Fruit fly (Drosophila melanogaster): ENCODE measurements around the gene Grx3.

The Grx3 gene

dm6 chr2L:13370762-13371161 lies 4.5 kb downstream of the Grx3 start, which contains the start of gene ND-B22 (continued):
- no peak for TF ChIP-seq CG6683 (GFP tag; optimal IDR thresholded peaks at IDR 0.05)
- TF ChIP-seq CG15514 (GFP tag; optimal IDR thresholded peaks at IDR 0.05): peak; percentile 57
- peak; percentile 30 for TF ChIP-seq Max (GFP tag; optimal IDR thresholded peaks at IDR 0.05)
- no peak for TF ChIP-seq fd102C (GFP tag; optimal IDR thresholded peaks at IDR 0.05)
- TF ChIP-seq grau (tag; optimal IDR thresholded peaks at IDR 0.05): peak; percentile 43
- peak; percentile 17 for TF ChIP-seq CG13624 (GFP tag; optimal IDR thresholded peaks at IDR 0.05)
- TF ChIP-seq br (optimal IDR thresholded peaks at IDR 0.05): no peak
- TF ChIP-seq D (optimal IDR thresholded peaks at IDR 0.05): no peak
- no peak for TF ChIP-seq D (GFP tag; optimal IDR thresholded peaks at IDR 0.05)
- peak; percentile 58 for TF ChIP-seq mam (GFP tag; optimal IDR thresholded peaks at IDR 0.05)
- peak; percentile 6 for TF ChIP-seq Ssrp (tag; optimal IDR thresholded peaks at IDR 0.05)
- TF ChIP-seq ci (GFP tag; IDR thresholded peaks at IDR 0.05): peak; percentile 66
- TF ChIP-seq CG9437 (GFP tag; optimal IDR thresholded peaks at IDR 0.05): no peak
- peak in 1 of 2 experiments; percentile 74 for TF ChIP-seq crp (GFP tag; optimal IDR thresholded peaks at IDR 0.05)
- no peak for TF ChIP-seq kni (GFP tag; optimal IDR thresholded peaks at IDR 0.05)
- TF ChIP-seq wdn (GFP tag; IDR thresholded peaks at IDR 0.05): peak; percentile 22; the same call in 1 of the 2 replicates
- TF ChIP-seq CG9727 (GFP tag; optimal IDR thresholded peaks at IDR 0.05): no peak
- no peak for TF ChIP-seq CG7357 (GFP tag; IDR thresholded peaks at IDR 0.05)
- TF ChIP-seq CG30020 (tag; optimal IDR thresholded peaks at IDR 0.05): peak; percentile 43
- no peak for TF ChIP-seq jumu (GFP tag; optimal IDR thresholded peaks at IDR 0.05)
- peak; percentile 15 for TF ChIP-seq Chrac-16 (GFP tag; optimal IDR thresholded peaks at IDR 0.05)
- peak; percentile 43 for TF ChIP-seq gem (tag; optimal IDR thresholded peaks at IDR 0.05)
- no peak for TF ChIP-seq cas (GFP tag; IDR thresholded peaks at IDR 0.05)
- peak; percentile 8 for TF ChIP-seq CTCF (GFP tag; optimal IDR thresholded peaks at IDR 0.05)
- 0 out of 2 replicates have a peak, but pooled peaks have one; percentile 22 for TF ChIP-seq ranshi (GFP tag; IDR thresholded peaks at IDR 0.05)
- no peak for TF ChIP-seq disco-r (GFP tag; optimal IDR thresholded peaks at IDR 0.05)
- TF ChIP-seq MTF-1 (GFP tag; optimal IDR thresholded peaks at IDR 0.05; ENCODE audit: borderline replicate concordance): no peak
- peak; percentile 24 for TF ChIP-seq CG1602 (GFP tag; optimal IDR thresholded peaks at IDR 0.05)
- TF ChIP-seq Ets65A (GFP tag): no peak
- peak; percentile 32 for TF ChIP-seq odd (GFP tag; optimal IDR thresholded peaks at IDR 0.05)
- no peak for TF ChIP-seq HLHmδ (GFP tag; optimal IDR thresholded peaks at IDR 0.05)
- TF ChIP-seq CG10462 (GFP tag; optimal IDR thresholded peaks at IDR 0.05): no peak
- TF ChIP-seq CG8478 (optimal IDR thresholded peaks at IDR 0.05): no peak
- TF ChIP-seq Hmr (GFP tag; optimal IDR thresholded peaks at IDR 0.05): peak; percentile 38
- peak; percentile 65 for TF ChIP-seq HmgZ (tag; optimal IDR thresholded peaks at IDR 0.05)
- TF ChIP-seq vnd (GFP tag; IDR thresholded peaks at IDR 0.05; ENCODE audit: partially characterized antibody): no peak
- TF ChIP-seq C15 (GFP tag; IDR thresholded peaks at IDR 0.05): no peak
- TF ChIP-seq croc (GFP tag; conservative IDR thresholded peaks at IDR 0.05): no peak
- TF ChIP-seq klu (GFP tag; IDR thresholded peaks at IDR 0.05): no peak
- TF ChIP-seq Asciz (GFP tag; optimal IDR thresholded peaks at IDR 0.05): no peak
- TF ChIP-seq CG4730 (GFP tag; IDR thresholded peaks at IDR 0.05): no peak
- peak; percentile 52 for TF ChIP-seq CG15601 (tag; optimal IDR thresholded peaks at IDR 0.05)
- no peak for TF ChIP-seq Doc3 (GFP tag; IDR thresholded peaks at IDR 0.05; ENCODE audit: partially characterized antibody)
- TF ChIP-seq Ravus (GFP tag; IDR thresholded peaks at IDR 0.05): no peak
- TF ChIP-seq p53 (GFP tag; optimal IDR thresholded peaks at IDR 0.05): no peak
- peak; percentile 3 for TF ChIP-seq CG2116 (GFP tag; optimal IDR thresholded peaks at IDR 0.05)
- no peak for TF ChIP-seq ssp (GFP tag; IDR thresholded peaks at IDR 0.05)
- no peak for TF ChIP-seq gfzf (GFP tag; optimal IDR thresholded peaks at IDR 0.05)
- TF ChIP-seq pros (GFP tag; optimal IDR thresholded peaks at IDR 0.05): no peak
- peak; percentile 31 for TF ChIP-seq Fer3 (tag; optimal IDR thresholded peaks at IDR 0.05)
- peak; percentile 12 for TF ChIP-seq run (tag; optimal IDR thresholded peaks at IDR 0.05)
- no peak for TF ChIP-seq mld (GFP tag; IDR thresholded peaks at IDR 0.05; ENCODE audit: partially characterized antibody)
